Fruit fly (Drosophila melanogaster) whole organism, embryonic: Measurements from ENCODE around the gene CG6695.

Source experiments
- Chrac-16 ChIP-seq: fragments of 200-800 bp; sonication (Bioruptor generic); optimal IDR thresholded peaks from 3 replicates; lab custom pipeline; 2016; ENCODE audit warnings: missing biosample characterization, missing genetic modification characterization
- Dad ChIP-seq: fragments of 200-800 bp; sonication (Bioruptor generic); optimal IDR thresholded peaks from 3 replicates; lab custom pipeline; 2016; ENCODE audit warnings: missing biosample characterization, missing genetic modification characterization
- Gug ChIP-seq: fragments of 200-800 bp; sonication (Bioruptor generic); IDR thresholded peaks from 4 replicates; pipeline ENCODE4 v1.3.6; 2022; ENCODE audit warnings: missing biosample characterization, missing genetic modification characterization
- HHEX ChIP-seq: fragments of 200-800 bp; sonication (Bioruptor generic); optimal IDR thresholded peaks from 3 replicates; lab custom pipeline; 2017; ENCODE audit warnings: missing biosample characterization, mild to moderate bottlenecking, missing genetic modification characterization, missing genetic modification reagents
- Neu2 ChIP-seq: fragments of 200-800 bp; sonication (Bioruptor generic); optimal IDR thresholded peaks from 3 replicates; lab custom pipeline; 2016; ENCODE audit warnings: missing biosample characterization, missing genetic modification characterization, borderline replicate concordance
- bab2 ChIP-seq: fragments of 200-800 bp; sonication (Bioruptor generic); optimal IDR thresholded peaks from 2 replicates; lab custom pipeline; 2016; ENCODE audit warnings: missing biosample characterization, missing genetic modification characterization
- lab ChIP-seq: fragments of 200-800 bp; sonication (Bioruptor generic); optimal IDR thresholded peaks from 3 replicates; lab custom pipeline; 2017; ENCODE audit warnings: missing biosample characterization, missing genetic modification characterization, mild to moderate bottlenecking, moderate library complexity, missing genetic modification reagents

DNA sequence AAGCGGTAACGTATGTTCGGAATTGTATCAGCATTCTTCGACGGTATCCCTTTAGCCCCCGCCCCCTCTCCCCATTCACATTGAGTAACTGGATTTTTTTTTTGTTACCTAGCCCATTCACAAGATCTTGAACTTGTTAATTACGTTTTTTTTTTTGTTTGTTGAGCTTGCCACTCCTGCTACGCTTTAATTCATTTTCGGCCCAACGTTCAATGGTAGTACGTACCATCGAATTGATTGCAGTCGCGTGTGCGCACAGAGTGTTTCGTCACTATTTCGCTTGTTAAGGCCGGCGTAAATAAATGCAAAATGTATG lies 40.3 kb upstream of the CG6695 start:
- no peak for TF ChIP-seq Dad (GFP tag; lab: Kevin White, UChicago)
- no peak for TF ChIP-seq Neu2 (GFP tag; lab: Kevin White, UChicago)
- TF ChIP-seq Chrac-16 (GFP tag; lab: Kevin White, UChicago), result no peak
- TF ChIP-seq Gug (GFP tag; lab: Robert Waterston, UW), result no peak
- no peak for TF ChIP-seq lab (GFP tag; lab: Kevin White, UChicago)
- no peak for TF ChIP-seq HHEX
- no peak for TF ChIP-seq bab2 (GFP tag; lab: Kevin White, UChicago)
